Worm (Caenorhabditis elegans): ENCODE data around the gene glrx-5.

- TF ChIP-seq pha-4 (tag; optimal IDR thresholded peaks at IDR 0.05) (no peak), ceh-82 (tag; optimal IDR thresholded peaks at IDR 0.05) (no peak), lin-15B (tag; optimal IDR thresholded peaks at IDR 0.05) (no peak), snpc-4 (tag; optimal IDR thresholded peaks at IDR 0.05) (no peak), nhr-12 (tag; optimal IDR thresholded peaks at IDR 0.05) (no peak), elt-1 (tag; optimal IDR thresholded peaks at IDR 0.05) (no peak), daf-12 (tag; optimal IDR thresholded peaks at IDR 0.05) (no peak), nhr-76 (tag; optimal IDR thresholded peaks at IDR 0.05) (no peak)
These were observed 36.6 kb upstream of the glrx-5 start for ce11 chrIII:12410304-12410703.

Data from whole organism, L3 larva.